Worm (Caenorhabditis elegans) whole organism, L4/young adult: ENCODE measurements around the gene clc-6.

ENCODE experiments used
- W03F9.2 ChIP-seq: fragments of 150-350 bp; optimal IDR thresholded peaks from 2 replicates; lab custom pipeline; 2014; ENCODE audit warnings: missing biosample characterization, missing genetic modification characterization
- him-1 ChIP-seq: sonication (generic microtip); optimal IDR thresholded peaks from 2 replicates; lab custom pipeline; 2016; ENCODE audit warnings: missing genotype, missing genetic modification reagents, missing genetic modification characterization, missing compliant biosample characterization

ce11 chrV:11146958-11147779 is 48.8 kb downstream of the clc-6 start, which contains the start of the genes T19C4.24 and nlp-33:
- TF ChIP-seq him-1 (tag; lab: Kevin White, UChicago), result no peak
- TF ChIP-seq W03F9.2, result no peak
